Worm (Caenorhabditis elegans) whole organism, midembryonic: ENCODE results near the gene srsx-35.

ENCODE experiments used
- flt-1 ChIP-seq: fragments of 200-800 bp; sonication (Bioruptor generic); IDR thresholded peaks from 2 replicates; pipeline ENCODE4 v1.3.6; 2022; ENCODE audit warnings: missing genetic modification characterization, missing compliant biosample characterization
- klf-2 ChIP-seq: fragments of 200-800 bp; sonication (Bioruptor generic); conservative IDR thresholded peaks from 2 replicates; pipeline ENCODE4 v1.3.6; 2022; ENCODE audit warnings: missing genetic modification reagents, missing genetic modification characterization, missing compliant biosample characterization
- tab-1 ChIP-seq: fragments of 200-800 bp; sonication (Bioruptor generic); IDR thresholded peaks from 2 replicates; pipeline ENCODE4 v1.3.6; 2022; ENCODE audit warnings: missing genetic modification characterization, missing compliant biosample characterization
- ztf-23 ChIP-seq: fragments of 200-800 bp; sonication (Bioruptor generic); IDR thresholded peaks from 2 replicates; pipeline ENCODE4 v1.3.6; 2022; ENCODE audit warnings: missing genetic modification reagents, missing genetic modification characterization, missing compliant biosample characterization
- ztf-29 ChIP-seq: fragments of 200-800 bp; sonication (Bioruptor generic); IDR thresholded peaks from 2 replicates; pipeline ENCODE4 v1.3.6; 2022; ENCODE audit warnings: missing genetic modification reagents, missing genetic modification characterization, missing compliant biosample characterization

ce11 chrV:20634330-20634729 is 46.9 kb upstream of the srsx-35 start, which contains the start of gene F46B3.16:
- TF ChIP-seq tab-1, result no peak
- no peak for TF ChIP-seq flt-1
- no peak for TF ChIP-seq ztf-29 (GFP tag; lab: Robert Waterston, UW)
- TF ChIP-seq klf-2 (GFP tag; lab: Robert Waterston, UW), result no peak
- no peak for TF ChIP-seq ztf-23 (GFP tag; lab: Robert Waterston, UW)
